Worm (Caenorhabditis elegans): ENCODE results near the gene dpy-18.

DNA sequence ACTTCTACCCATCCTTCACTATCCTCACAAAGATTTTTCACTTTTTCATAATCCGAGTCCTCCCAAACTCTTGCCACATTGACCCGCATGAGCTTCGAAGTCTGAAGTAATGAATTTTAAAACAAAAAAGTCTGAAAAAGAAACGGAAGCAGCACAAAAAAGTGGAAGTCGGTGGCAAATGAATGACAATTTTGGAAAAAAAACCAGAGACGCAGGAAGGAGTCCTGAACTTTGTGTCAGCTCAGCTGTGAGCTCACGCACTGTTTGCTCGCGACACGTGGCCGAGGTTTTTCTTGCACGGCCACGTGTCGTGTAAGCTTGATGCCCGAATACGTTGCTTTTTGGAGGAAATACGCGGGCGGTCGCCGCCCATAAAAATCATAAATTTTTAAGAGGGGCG is 31.4 kb downstream of the dpy-18 start, which contains the start of gene T28D6.7:
- TF ChIP-seq cog-1 (tag; optimal IDR thresholded peaks at IDR 0.05) (no peak), flt-1 (GFP tag; IDR thresholded peaks at IDR 0.05) (no peak), med-1 (GFP tag; optimal IDR thresholded peaks at IDR 0.05; ENCODE audit: insufficient read depth) (no peak), ztf-23 (GFP tag; IDR thresholded peaks at IDR 0.05) (no peak)
